Worm (Caenorhabditis elegans) whole organism, L2 larva: Measurements from ENCODE around the gene alh-6.

ENCODE experiments used
- R02D3.7 ChIP-seq: fragments of 150-350 bp; optimal IDR thresholded peaks from 2 replicates; lab custom pipeline; 2014; ENCODE audit warnings: missing biosample characterization, missing genetic modification characterization
- ama-1 ChIP-seq: fragments of 150-350 bp; optimal IDR thresholded peaks from 2 replicates; lab custom pipeline; 2018; ENCODE audit warnings: inconsistent platforms
- ceh-82 ChIP-seq: fragments of 150-350 bp; optimal IDR thresholded peaks from 2 replicates; lab custom pipeline; 2014; ENCODE audit warnings: missing biosample characterization, missing genetic modification characterization
- elt-3 ChIP-seq: sonication (generic microtip); optimal IDR thresholded peaks from 2 replicates; lab custom pipeline; 2017; ENCODE audit warnings: missing biosample characterization, missing genetic modification characterization
- lsy-2 ChIP-seq, 2 experiments: fragments of 150-350 bp in 1 of 2; sonication (generic microtip) in 1 of 2; optimal IDR thresholded peaks; 2 replicates each; lab custom pipeline; 2014 to 2017; ENCODE audit warnings: missing biosample characterization in 2 of 2, missing genetic modification characterization in 2 of 2
- mdl-1 ChIP-seq, 2 experiments: fragments of 150-350 bp in 1 of 2; sonication (generic microtip) in 1 of 2; optimal IDR thresholded peaks; 2 replicates each; lab custom pipeline; 2017; ENCODE audit warnings: missing biosample characterization in 2 of 2, missing genetic modification characterization in 2 of 2
- nhr-11 ChIP-seq: fragments of 150-350 bp; optimal IDR thresholded peaks from 2 replicates; lab custom pipeline; 2014; ENCODE audit warnings: missing biosample characterization, missing genetic modification characterization
- nhr-25 ChIP-seq: fragments of 150-350 bp; sonication (generic microtip); optimal IDR thresholded peaks from 3 replicates; lab custom pipeline; 2014; ENCODE audit warnings: missing biosample characterization, missing genetic modification characterization

DNA sequence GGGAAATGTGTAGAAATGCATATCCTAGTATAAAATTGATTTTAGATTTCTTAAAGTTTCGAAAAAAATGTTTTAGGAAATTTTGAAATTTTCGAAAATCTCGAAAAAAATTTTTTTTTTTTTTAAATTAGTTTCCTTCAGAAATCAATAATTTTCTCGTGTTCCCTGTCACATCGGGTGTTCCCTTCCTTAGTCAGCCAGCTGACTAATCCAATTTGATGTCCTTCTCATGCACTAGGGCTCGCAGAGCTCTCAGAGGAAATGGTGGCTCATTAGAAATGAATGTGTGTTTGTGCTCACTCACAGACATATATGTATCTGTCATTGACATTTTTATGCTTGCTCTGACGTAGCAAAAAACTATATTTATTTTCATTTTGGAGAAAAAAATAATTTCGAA is 33.8 kb upstream of the alh-6 start:
- no peak for TF ChIP-seq ceh-82 (tag; lab: Kevin White, UChicago)
- TF ChIP-seq ama-1 (lab: Kevin White, UChicago): no peak
- TF ChIP-seq mdl-1 (tag; optimal IDR thresholded peaks at IDR 0.05; lab: Kevin White, UChicago): no peak
- TF ChIP-seq elt-3 (tag; lab: Kevin White, UChicago): no peak
- no peak for TF ChIP-seq R02D3.7
- no peak for TF ChIP-seq nhr-25
- peak in 1 of 2 experiments; percentile 17 for TF ChIP-seq lsy-2 (tag; optimal IDR thresholded peaks at IDR 0.05; lab: Kevin White, UChicago)
- no peak for TF ChIP-seq nhr-11 (tag; lab: Kevin White, UChicago)
